Fruit fly (Drosophila melanogaster) whole organism, pupa: ENCODE measurements around the gene CG1628.

Experiments
- CG10348 ChIP-seq: fragments of 200-800 bp; sonication (Bioruptor generic); IDR thresholded peaks from 2 replicates; pipeline ENCODE4 v1.3.6; 2022; ENCODE audit warnings: missing biosample characterization, missing genetic modification characterization
- CG12605 ChIP-seq: fragments of 200-800 bp; sonication (Bioruptor generic); IDR thresholded peaks from 2 replicates; pipeline ENCODE4 v1.3.6; 2022; ENCODE audit warnings: missing biosample characterization, missing genetic modification characterization
- CG13204 ChIP-seq: fragments of 200-800 bp; sonication (Bioruptor generic); optimal IDR thresholded peaks from 2 replicates; lab custom pipeline; 2018; ENCODE audit warnings: missing biosample characterization, mild to moderate bottlenecking, missing genetic modification characterization, moderate library complexity
- CG14655 ChIP-seq: fragments of 200-800 bp; sonication (Bioruptor generic); optimal IDR thresholded peaks from 3 replicates; lab custom pipeline; 2017; ENCODE audit warnings: mild to moderate bottlenecking, missing biosample characterization, missing genetic modification reagents, missing genetic modification characterization
- CG15710 ChIP-seq: fragments of 200-800 bp; sonication (Bioruptor generic); optimal IDR thresholded peaks from 2 replicates; lab custom pipeline; 2018; ENCODE audit warnings: missing biosample characterization, mild to moderate bottlenecking, missing genetic modification characterization, moderate library complexity
- CG17806 ChIP-seq: fragments of 200-800 bp; sonication (Bioruptor generic); optimal IDR thresholded peaks from 2 replicates; lab custom pipeline; 2018; ENCODE audit warnings: missing biosample characterization, mild to moderate bottlenecking, missing genetic modification characterization, moderate library complexity
- CG32121 ChIP-seq: fragments of 200-800 bp; sonication (Bioruptor generic); IDR thresholded peaks from 2 replicates; pipeline ENCODE4 v1.3.6; 2022; ENCODE audit warnings: missing biosample characterization, missing genetic modification characterization
- CG34367 ChIP-seq: fragments of 200-800 bp; sonication (Bioruptor generic); optimal IDR thresholded peaks from 2 replicates; lab custom pipeline; 2018; ENCODE audit warnings: missing biosample characterization, mild to moderate bottlenecking, missing genetic modification characterization
- CG4496 ChIP-seq: fragments of 200-800 bp; sonication (Bioruptor generic); IDR thresholded peaks from 3 replicates; pipeline ENCODE4 v1.3.6; 2022; ENCODE audit warnings: missing biosample characterization, missing genetic modification characterization
- CG8159 ChIP-seq: fragments of 200-800 bp; sonication (Bioruptor generic); optimal IDR thresholded peaks from 3 replicates; lab custom pipeline; 2018; ENCODE audit warnings: missing biosample characterization, mild to moderate bottlenecking, missing genetic modification characterization, moderate library complexity
- CG8301 ChIP-seq: fragments of 200-800 bp; sonication (Bioruptor generic); optimal IDR thresholded peaks from 2 replicates; lab custom pipeline; 2018; ENCODE audit warnings: missing biosample characterization, mild to moderate bottlenecking, missing genetic modification characterization
- CG9948 ChIP-seq: fragments of 200-800 bp; sonication (Bioruptor generic); optimal IDR thresholded peaks from 2 replicates; lab custom pipeline; 2018; ENCODE audit warnings: missing biosample characterization, mild to moderate bottlenecking, missing genetic modification characterization, moderate library complexity
- D1 ChIP-seq: fragments of 200-800 bp; sonication (Bioruptor generic); optimal IDR thresholded peaks from 2 replicates; lab custom pipeline; 2018; ENCODE audit warnings: missing biosample characterization, mild to moderate bottlenecking, missing genetic modification characterization, moderate library complexity
- EcR ChIP-seq: fragments of 200-800 bp; sonication (Bioruptor generic); optimal IDR thresholded peaks from 3 replicates; lab custom pipeline; 2019; ENCODE audit warnings: missing biosample characterization, missing genetic modification characterization, mild to moderate bottlenecking, moderate library complexity, missing genetic modification reagents
- Ets98B ChIP-seq: fragments of 200-800 bp; sonication (Bioruptor generic); IDR thresholded peaks from 2 replicates; pipeline ENCODE4 v1.3.6; 2022; ENCODE audit warnings: missing biosample characterization, missing genetic modification characterization
- Pif1A ChIP-seq: fragments of 200-800 bp; sonication (Bioruptor generic); optimal IDR thresholded peaks from 3 replicates; lab custom pipeline; 2016; ENCODE audit warnings: missing biosample characterization, missing genetic modification characterization
- Pif1B ChIP-seq: fragments of 200-800 bp; sonication (Bioruptor generic); optimal IDR thresholded peaks from 3 replicates; lab custom pipeline; 2016; ENCODE audit warnings: missing biosample characterization, missing genetic modification characterization
- Snoo ChIP-seq: fragments of 200-800 bp; sonication (Bioruptor generic); optimal IDR thresholded peaks from 3 replicates; lab custom pipeline; 2017; ENCODE audit warnings: missing biosample characterization, mild to moderate bottlenecking, missing genetic modification characterization, inconsistent platforms
- fd96Ca ChIP-seq: fragments of 200-800 bp; sonication (Bioruptor generic); IDR thresholded peaks from 3 replicates; pipeline ENCODE4 v1.3.6; 2022; ENCODE audit warnings: missing biosample characterization, missing genetic modification characterization
- gl ChIP-seq: fragments of 200-800 bp; sonication (Bioruptor generic); optimal IDR thresholded peaks from 2 replicates; lab custom pipeline; 2018; ENCODE audit warnings: missing biosample characterization, mild to moderate bottlenecking, missing genetic modification characterization
- rn ChIP-seq: fragments of 200-800 bp; sonication (Bioruptor generic); IDR thresholded peaks from 2 replicates; pipeline ENCODE4 v1.3.6; 2022; ENCODE audit warnings: missing biosample characterization, missing genetic modification characterization

CG1628 gene

DNA sequence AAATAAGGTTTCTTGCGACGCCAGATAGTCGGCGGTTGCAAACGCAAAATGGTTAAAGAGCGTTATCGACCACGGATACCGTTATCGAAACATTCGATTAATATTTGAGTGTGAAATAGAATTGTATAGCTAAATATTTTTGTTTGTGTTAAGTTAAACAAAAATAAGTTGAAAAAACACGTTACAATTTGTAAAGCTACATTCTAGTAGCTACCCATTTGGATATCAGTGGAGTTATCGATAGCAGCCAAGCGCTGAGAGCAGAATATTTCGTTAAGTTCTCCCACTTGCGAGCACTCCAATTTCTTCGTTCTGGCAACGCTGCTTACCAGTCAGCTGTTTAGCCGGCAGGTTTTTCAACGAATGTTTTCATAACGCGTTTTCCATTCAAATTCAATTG lies 6.7 kb downstream of the CG1628 start, which contains the start of the genes Hmr and CG2124:
Gene Hmr, minus strand, starts transcription at position 43 of the 400 bp plus-strand sequence.
Gene CG2124, plus strand, starts transcription at position 310 of the 400 bp plus-strand sequence.
- TF ChIP-seq CG12605 (GFP tag; lab: Robert Waterston, UW), result no peak
- TF ChIP-seq CG14655, result no peak
- TF ChIP-seq CG32121 (GFP tag; lab: Robert Waterston, UW), result no peak
- no peak for TF ChIP-seq CG9948 (tag; lab: Kevin White, UChicago)
- no peak for TF ChIP-seq CG13204 (GFP tag; lab: Kevin White, UChicago)
- TF ChIP-seq Ets98B (GFP tag; lab: Robert Waterston, UW), result no peak
- TF ChIP-seq CG8159 (tag; lab: Kevin White, UChicago), result no peak
- no peak for TF ChIP-seq CG8301
- TF ChIP-seq CG17806, result no peak
- TF ChIP-seq gl, result no peak
- TF ChIP-seq CG15710 (tag; lab: Kevin White, UChicago), result no peak
- no peak for TF ChIP-seq rn (GFP tag; lab: Robert Waterston, UW)
- no peak for TF ChIP-seq CG4496 (GFP tag; lab: Robert Waterston, UW)
- TF ChIP-seq EcR (GFP tag; lab: Kevin White, UChicago), result no peak
- TF ChIP-seq fd96Ca (GFP tag; lab: Robert Waterston, UW), result no peak
- TF ChIP-seq D1 (tag; lab: Kevin White, UChicago), result no peak
- TF ChIP-seq Pif1B, result no peak
- no peak for TF ChIP-seq CG34367
- TF ChIP-seq, all 21 proteins: peak for 0

DNA sequence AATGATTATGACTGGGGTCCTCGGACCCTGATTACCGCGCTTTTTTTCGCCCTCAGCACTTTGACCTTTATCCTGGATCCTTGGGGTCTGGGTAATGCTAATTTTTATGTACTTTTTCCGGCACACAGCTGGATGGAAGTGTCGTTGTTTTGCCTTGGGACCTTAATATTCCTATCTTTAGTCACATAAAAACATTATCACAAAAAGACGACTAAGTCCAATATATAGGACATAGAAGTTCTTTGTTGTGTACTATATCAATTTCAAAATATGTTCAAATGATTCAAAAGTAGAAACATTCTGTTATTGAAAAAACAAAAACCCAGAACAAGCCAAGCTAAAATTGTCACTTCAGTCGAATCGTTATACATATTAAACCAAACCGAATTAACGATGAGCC lies 13.7 kb downstream of the CG1628 start, which contains the start of gene Rab9D:
Gene Rab9D, plus strand, starts transcription at position 301 of the 400 bp plus-strand sequence.
- TF ChIP-seq CG10348 (no peak), EcR (GFP tag; lab: Kevin White, UChicago) (no peak), fd96Ca (GFP tag; lab: Robert Waterston, UW) (no peak), Snoo (tag; lab: Kevin White, UChicago) (no peak), CG32121 (GFP tag; lab: Robert Waterston, UW) (no peak), gl (no peak), CG13204 (GFP tag; lab: Kevin White, UChicago) (no peak), CG8159 (tag; lab: Kevin White, UChicago) (no peak), Pif1A (GFP tag; lab: Kevin White, UChicago) (no peak), CG8301 (no peak), CG12605 (GFP tag; lab: Robert Waterston, UW) (no peak), rn (GFP tag; lab: Robert Waterston, UW) (no peak), CG17806 (no peak), CG4496 (GFP tag; lab: Robert Waterston, UW) (no peak), CG14655 (no peak)

DNA sequence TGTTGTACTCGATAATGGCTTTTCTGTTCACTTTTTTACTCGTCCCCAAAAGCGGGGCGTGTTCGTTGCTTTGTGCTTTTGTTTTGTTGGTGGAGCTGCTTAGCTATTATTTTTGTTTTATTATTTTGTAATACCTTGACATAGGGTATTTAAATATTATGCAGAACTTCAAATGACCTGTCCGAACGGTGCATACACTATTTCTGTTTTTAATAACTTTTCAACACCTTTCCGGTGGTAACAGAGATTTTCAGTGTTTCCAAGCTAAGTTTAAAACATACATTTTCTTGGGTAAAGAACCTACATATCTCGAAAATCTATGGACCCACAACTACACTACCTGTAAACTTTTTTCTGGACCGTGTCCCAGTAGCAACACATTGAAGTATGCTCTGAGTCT lies 15.1 kb downstream of the CG1628 start:
- TF ChIP-seq CG14655 (no peak), Pif1A (GFP tag; lab: Kevin White, UChicago) (no peak), CG13204 (GFP tag; lab: Kevin White, UChicago) (no peak), CG32121 (GFP tag; lab: Robert Waterston, UW) (peak; percentile 75), CG15710 (tag; lab: Kevin White, UChicago) (peak; percentile 67), Ets98B (GFP tag; lab: Robert Waterston, UW) (peak; percentile 82), CG4496 (GFP tag; lab: Robert Waterston, UW) (peak; percentile 84), CG17806 (peak; percentile 48), CG9948 (tag; lab: Kevin White, UChicago) (peak; percentile 54), fd96Ca (GFP tag; lab: Robert Waterston, UW) (peak; percentile 91), CG12605 (GFP tag; lab: Robert Waterston, UW) (peak; percentile 70; the same call in 1 of the 2 replicates), CG10348 (peak; percentile 39; the same call in 1 of the 2 replicates), D1 (tag; lab: Kevin White, UChicago) (no peak), rn (GFP tag; lab: Robert Waterston, UW) (peak; percentile 59), Snoo (tag; lab: Kevin White, UChicago) (peak; percentile 5), CG8159 (tag; lab: Kevin White, UChicago) (peak; percentile 63), EcR (GFP tag; lab: Kevin White, UChicago) (no peak), gl (no peak), CG8301 (peak; percentile 67), CG34367 (peak; percentile 46), Pif1B (no peak)

DNA sequence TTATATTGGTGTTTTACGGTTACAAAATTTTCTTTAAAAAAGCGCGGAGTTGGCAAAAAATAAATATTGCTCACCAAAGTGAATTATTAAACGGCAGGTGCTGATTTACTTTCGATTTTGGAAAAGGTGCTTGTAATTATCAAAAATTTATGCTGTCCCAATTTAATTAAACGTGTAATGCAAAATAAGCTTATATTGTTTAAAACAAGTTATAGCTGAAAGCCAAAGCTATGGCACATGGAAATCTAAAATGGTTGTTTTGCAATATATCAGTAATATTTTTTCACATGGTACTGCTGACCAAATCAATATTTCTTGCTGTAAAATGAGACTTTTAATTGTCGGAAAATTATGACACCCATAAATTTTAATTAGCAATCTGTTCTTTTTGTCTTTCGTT lies 16.3 kb downstream of the CG1628 start:
- TF ChIP-seq EcR (GFP tag; lab: Kevin White, UChicago), result no peak
- no peak for TF ChIP-seq CG8301
- no peak for TF ChIP-seq CG15710 (tag; lab: Kevin White, UChicago)
- no peak for TF ChIP-seq CG13204 (GFP tag; lab: Kevin White, UChicago)
- TF ChIP-seq CG14655, result no peak
- no peak for TF ChIP-seq Ets98B (GFP tag; lab: Robert Waterston, UW)
- TF ChIP-seq CG10348, result no peak

DNA sequence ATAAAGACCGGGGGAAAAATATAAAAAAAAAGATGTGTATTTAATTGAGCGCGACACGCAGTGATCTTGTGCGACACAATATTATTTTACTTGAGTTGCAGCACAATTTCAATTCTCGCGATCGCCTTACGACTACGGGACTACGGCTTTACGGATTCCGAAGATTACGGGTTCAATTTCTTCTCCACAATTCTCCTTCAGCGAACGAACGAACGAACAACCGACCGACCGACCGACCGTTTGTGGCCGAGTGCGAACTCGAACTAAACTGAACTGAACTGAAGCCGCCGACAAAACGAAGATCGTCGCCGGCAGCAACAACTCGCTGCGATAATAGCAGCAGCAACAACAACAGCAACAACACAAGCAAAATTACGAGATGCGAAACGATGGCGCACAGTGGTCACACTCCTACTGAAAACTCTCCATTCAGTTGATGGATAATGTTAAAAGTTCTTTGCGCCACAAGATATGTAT lies 17.3 kb downstream of the CG1628 start, which contains the start of gene spri:
Gene spri, minus strand, starts transcription at position 265 of the 477 bp plus-strand sequence.
- TF ChIP-seq CG8301, result peak; percentile 32
- peak; percentile 69; the same call in 1 of the 2 replicates for TF ChIP-seq Ets98B (GFP tag; lab: Robert Waterston, UW)
- peak; percentile 63 for TF ChIP-seq CG32121 (GFP tag; lab: Robert Waterston, UW)
- TF ChIP-seq CG34367, result peak; percentile 67
- TF ChIP-seq Snoo (tag; lab: Kevin White, UChicago), result no peak
- peak; percentile 55 for TF ChIP-seq CG14655
- peak; percentile 58 for TF ChIP-seq CG8159 (tag; lab: Kevin White, UChicago)
- TF ChIP-seq CG13204 (GFP tag; lab: Kevin White, UChicago), result peak; percentile 65
- TF ChIP-seq Pif1B, result peak; percentile 18
- TF ChIP-seq fd96Ca (GFP tag; lab: Robert Waterston, UW), result peak; percentile 68; the same call in 2 of the 3 replicates
- TF ChIP-seq rn (GFP tag; lab: Robert Waterston, UW), result no peak
- peak; percentile 77 for TF ChIP-seq gl
- peak; percentile 41 for TF ChIP-seq CG17806
- peak; percentile 72 for TF ChIP-seq CG4496 (GFP tag; lab: Robert Waterston, UW)
- no peak for TF ChIP-seq CG10348
- peak; percentile 79 for TF ChIP-seq CG12605 (GFP tag; lab: Robert Waterston, UW)
- peak; percentile 41 for TF ChIP-seq CG9948 (tag; lab: Kevin White, UChicago)
- peak; percentile 19 for TF ChIP-seq Pif1A (GFP tag; lab: Kevin White, UChicago)
- peak; percentile 49 for TF ChIP-seq EcR (GFP tag; lab: Kevin White, UChicago)
- peak; percentile 58 for TF ChIP-seq CG15710 (tag; lab: Kevin White, UChicago)
- no peak for TF ChIP-seq D1 (tag; lab: Kevin White, UChicago)
- TF ChIP-seq, all 21 proteins: peak for 17
